Fruit fly (Drosophila melanogaster) whole organism, wandering third instar larva: ENCODE data around the gene Gbeta5.

Experiments
- Abd-B ChIP-seq: fragments of >200 bp; optimal IDR thresholded peaks from 2 replicates; lab custom pipeline; 2017; ENCODE audit warnings: missing biosample characterization, missing genetic modification characterization
- CG32264 ChIP-seq: fragments of 200-800 bp; sonication (Bioruptor generic); optimal IDR thresholded peaks from 2 replicates; lab custom pipeline; 2016; ENCODE audit warnings: missing biosample characterization, missing genetic modification characterization
- CG9705 ChIP-seq: fragments of 200-800 bp; sonication (Bioruptor generic); optimal IDR thresholded peaks from 2 replicates; lab custom pipeline; 2018; ENCODE audit warnings: missing biosample characterization, mild to moderate bottlenecking, missing genetic modification characterization
- CrebA ChIP-seq: fragments of 200-800 bp; sonication (Bioruptor generic); optimal IDR thresholded peaks from 2 replicates; lab custom pipeline; 2016; ENCODE audit warnings: missing biosample characterization, mild to moderate bottlenecking, missing genetic modification characterization, borderline replicate concordance
- Dfd ChIP-seq: fragments of >200 bp; optimal IDR thresholded peaks from 2 replicates; lab custom pipeline; 2017; ENCODE audit warnings: missing biosample characterization, missing genetic modification characterization
- Dif ChIP-seq: fragments of 200-275, 200-300 bp; sonication (Bioruptor generic); optimal IDR thresholded peaks from 2 replicates; lab custom pipeline; 2018; ENCODE audit warnings: missing biosample characterization, missing genetic modification characterization; ENCODE audit not compliant: partially characterized antibody
- GATAd ChIP-seq: sonication (Bioruptor generic); optimal IDR thresholded peaks from 2 replicates; lab custom pipeline; 2016; ENCODE audit warnings: missing biosample characterization, missing genetic modification characterization
- HLH106 ChIP-seq: fragments of 200-800 bp; optimal IDR thresholded peaks from 3 replicates; lab custom pipeline; 2019; ENCODE audit warnings: missing biosample characterization, mild to moderate bottlenecking, missing genetic modification characterization, moderate library complexity
- Hnf4 ChIP-seq: fragments of 200-800 bp; sonication (Bioruptor generic); optimal IDR thresholded peaks from 2 replicates; lab custom pipeline; 2016; ENCODE audit warnings: missing biosample characterization, mild to moderate bottlenecking, missing genetic modification characterization
- Hr83 ChIP-seq: fragments of 200-300 bp; sonication (Bioruptor generic); optimal IDR thresholded peaks from 2 replicates; lab custom pipeline; 2016; ENCODE audit warnings: missing biosample characterization, mild to moderate bottlenecking, missing genetic modification characterization, moderate library complexity; ENCODE audit not compliant: poor library complexity, severe bottlenecking
- Jra ChIP-seq: sonication (Bioruptor generic); optimal IDR thresholded peaks from 2 replicates; lab custom pipeline; 2016; ENCODE audit warnings: missing biosample characterization, missing genetic modification characterization
- Myc ChIP-seq: fragments of >200 bp; optimal IDR thresholded peaks from 2 replicates; lab custom pipeline; 2017
- N ChIP-seq: fragments of >200 bp; optimal IDR thresholded peaks from 2 replicates; lab custom pipeline; 2018; ENCODE audit warnings: missing biosample characterization, missing external identifiers, missing genetic modification characterization
- OdsH ChIP-seq: fragments of 200-800 bp; sonication (Bioruptor generic); optimal IDR thresholded peaks from 2 replicates; lab custom pipeline; 2016; ENCODE audit warnings: missing biosample characterization, mild to moderate bottlenecking, missing genetic modification characterization
- Rel ChIP-seq, 2 experiments: fragments of 200-800 bp; sonication (Bioruptor generic) in 1 of 2; optimal IDR thresholded peaks; 2 replicates in 1 of 2; 3 replicates in 1 of 2; lab custom pipeline; 2016 to 2019; ENCODE audit warnings: mild to moderate bottlenecking in 2 of 2, missing biosample characterization in 2 of 2, missing genetic modification characterization in 2 of 2, moderate library complexity in 1 of 2
- Sp1 ChIP-seq: fragments of 200-800 bp; sonication (Bioruptor generic); optimal IDR thresholded peaks from 3 replicates; lab custom pipeline; 2019; ENCODE audit warnings: missing biosample characterization, mild to moderate bottlenecking, missing genetic modification characterization, moderate library complexity
- Vsx2 ChIP-seq: fragments of 200-300, 225-300 bp; sonication (Bioruptor generic); optimal IDR thresholded peaks from 2 replicates; lab custom pipeline; 2018; ENCODE audit warnings: missing biosample characterization, missing genetic modification characterization; ENCODE audit not compliant: partially characterized antibody
- br ChIP-seq: fragments of 200-800 bp; sonication (Bioruptor generic); optimal IDR thresholded peaks from 2 replicates; lab custom pipeline; 2016; ENCODE audit warnings: missing biosample characterization, missing genetic modification characterization
- brk ChIP-seq: fragments of 200-800 bp; sonication (Bioruptor generic); optimal IDR thresholded peaks from 2 replicates; lab custom pipeline; 2016; ENCODE audit warnings: missing biosample characterization, mild to moderate bottlenecking, missing genetic modification characterization
- dl ChIP-seq, 2 experiments: fragments of 175-275, 200-275 bp in 1 of 2; fragments of 200-275 bp in 1 of 2; sonication (Bioruptor generic); optimal IDR thresholded peaks; lab custom pipeline; 2018; ENCODE audit warnings: mild to moderate bottlenecking in 2 of 2, missing biosample characterization in 2 of 2, missing genetic modification characterization in 2 of 2, moderate library complexity in 2 of 2; ENCODE audit not compliant: partially characterized antibody in 2 of 2, insufficient read depth in 1 of 2
- dmrt93B ChIP-seq: fragments of 200-800 bp; sonication (Bioruptor generic); optimal IDR thresholded peaks from 2 replicates; lab custom pipeline; 2018; ENCODE audit warnings: missing biosample characterization, mild to moderate bottlenecking, missing genetic modification characterization
- dsf ChIP-seq: sonication (Bioruptor generic); optimal IDR thresholded peaks from 2 replicates; lab custom pipeline; 2016; ENCODE audit warnings: missing biosample characterization, missing genetic modification characterization, borderline replicate concordance
- ey ChIP-seq: fragments of 200-800 bp; sonication (Bioruptor generic); optimal IDR thresholded peaks from 2 replicates; lab custom pipeline; 2016; ENCODE audit warnings: missing biosample characterization, missing genetic modification characterization
- foxo ChIP-seq, 2 experiments: fragments of 200-800 bp; sonication (Bioruptor generic); optimal IDR thresholded peaks; 2 replicates in 1 of 2; 3 replicates in 1 of 2; lab custom pipeline; 2016 to 2017; ENCODE audit warnings: missing biosample characterization in 2 of 2, missing genetic modification characterization in 2 of 2
- fru ChIP-seq: fragments of 200-800 bp; sonication (Bioruptor generic); optimal IDR thresholded peaks from 3 replicates; lab custom pipeline; 2016; ENCODE audit warnings: missing biosample characterization, mild to moderate bottlenecking, missing genetic modification characterization
- h ChIP-seq: fragments of 200-800 bp; sonication (Bioruptor generic); optimal IDR thresholded peaks from 3 replicates; lab custom pipeline; 2016; ENCODE audit warnings: missing biosample characterization, mild to moderate bottlenecking, missing genetic modification characterization
- jim ChIP-seq: fragments of 175-275, 200-325 bp; sonication (Bioruptor generic); optimal IDR thresholded peaks from 2 replicates; lab custom pipeline; 2016; ENCODE audit warnings: missing biosample characterization, mild to moderate bottlenecking, missing genetic modification characterization
- lola ChIP-seq: fragments of >200 bp; optimal IDR thresholded peaks from 2 replicates; lab custom pipeline; 2017; ENCODE audit warnings: missing biosample characterization, missing genetic modification characterization
- psq ChIP-seq: fragments of 200-800 bp; sonication (Bioruptor generic); optimal IDR thresholded peaks from 3 replicates; lab custom pipeline; 2017; ENCODE audit warnings: missing biosample characterization, mild to moderate bottlenecking, missing genetic modification characterization, moderate library complexity
- rgr ChIP-seq: fragments of 200-800 bp; sonication (Bioruptor generic); optimal IDR thresholded peaks from 3 replicates; lab custom pipeline; 2016; ENCODE audit warnings: missing biosample characterization, mild to moderate bottlenecking, missing genetic modification characterization
- sage ChIP-seq: fragments of 200-800 bp; sonication (Bioruptor generic); optimal IDR thresholded peaks from 2 replicates; lab custom pipeline; 2016; ENCODE audit warnings: missing biosample characterization, mild to moderate bottlenecking, missing genetic modification characterization
- sv ChIP-seq: fragments of 200-800 bp; sonication (Bioruptor generic); optimal IDR thresholded peaks from 3 replicates; lab custom pipeline; 2016; ENCODE audit warnings: missing biosample characterization, missing genetic modification characterization
- tai ChIP-seq: sonication (Bioruptor generic); optimal IDR thresholded peaks from 2 replicates; lab custom pipeline; 2016; ENCODE audit warnings: missing biosample characterization, missing genetic modification characterization
- usp ChIP-seq: fragments of >200 bp; optimal IDR thresholded peaks from 2 replicates; lab custom pipeline; 2017; ENCODE audit warnings: missing biosample characterization, missing genetic modification characterization
- woc ChIP-seq: sonication (Bioruptor generic); optimal IDR thresholded peaks from 2 replicates; lab custom pipeline; 2016; ENCODE audit warnings: missing biosample characterization, mild to moderate bottlenecking, missing genetic modification characterization

Gbeta5 gene

DNA sequence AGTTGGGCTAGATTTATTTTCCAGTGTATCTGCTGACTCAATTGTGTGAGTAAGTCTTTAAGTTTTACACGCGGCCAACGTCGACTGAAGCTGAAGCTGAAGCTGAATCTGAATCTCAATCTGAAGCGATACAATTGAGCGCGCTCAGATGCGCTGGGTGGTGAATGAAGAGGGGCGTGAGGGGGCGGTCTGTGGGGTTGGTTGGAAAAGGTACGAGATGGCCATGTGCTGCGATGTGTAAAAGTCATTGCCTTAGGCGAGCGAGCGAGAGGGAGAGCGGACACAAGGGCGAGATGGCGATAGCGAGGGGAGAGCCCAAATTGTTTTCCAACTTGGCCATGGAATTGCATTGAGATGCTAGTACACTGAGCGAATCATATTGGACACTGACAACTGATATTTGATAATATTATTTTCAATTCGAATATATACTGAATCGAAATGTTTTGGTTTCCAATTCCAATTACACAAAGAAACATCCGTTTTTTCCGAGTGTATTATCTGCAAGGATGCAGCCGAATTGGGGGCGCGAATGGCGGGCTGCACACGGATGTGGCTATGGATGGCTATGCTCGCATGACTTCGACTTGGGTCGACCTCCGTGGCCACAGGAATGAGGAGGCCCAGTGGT is 44.6 kb upstream of the Gbeta5 start (continued):
- TF ChIP-seq HLH106 (tag; lab: Kevin White, UChicago) (peak; percentile 64), dsf (no peak), CG32264 (GFP tag; lab: Kevin White, UChicago) (peak; percentile 14), CG9705 (GFP tag; lab: Kevin White, UChicago) (no peak)

DNA sequence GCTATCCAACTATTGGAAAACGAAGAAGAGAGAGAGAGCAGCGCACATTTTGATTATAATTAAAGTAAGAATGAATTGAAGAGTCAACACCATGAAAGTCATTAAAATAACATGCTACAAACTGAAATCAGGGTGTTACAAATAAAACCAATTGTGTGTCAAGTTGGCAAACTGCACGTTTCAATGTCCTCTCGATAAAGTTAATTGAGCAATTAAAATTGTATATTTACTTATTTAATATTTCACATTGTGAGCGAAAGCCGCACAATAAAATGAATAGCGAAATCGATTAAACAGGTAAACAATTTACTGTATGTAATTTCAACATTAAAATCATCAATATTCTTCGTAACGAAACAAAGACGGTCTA is 44.1 kb upstream of the Gbeta5 start:
- TF ChIP-seq foxo (GFP tag; optimal IDR thresholded peaks at IDR 0.05; lab: Kevin White, UChicago), result peak in 1 of 2 experiments; percentile 19
- TF ChIP-seq GATAd (GFP tag; lab: Kevin White, UChicago), result peak; percentile 15
- no peak for TF ChIP-seq Dif (GFP tag; lab: Kevin White, UChicago)
- TF ChIP-seq Hr83 (GFP tag; lab: Kevin White, UChicago), result no peak
- TF ChIP-seq dmrt93B (GFP tag; lab: Kevin White, UChicago), result peak; percentile 10
- TF ChIP-seq psq, result peak; percentile 7
- TF ChIP-seq HLH106 (tag; lab: Kevin White, UChicago), result peak; percentile 31
- TF ChIP-seq Sp1 (GFP tag; lab: Kevin White, UChicago), result peak; percentile 37
- TF ChIP-seq CG32264 (GFP tag; lab: Kevin White, UChicago), result no peak
- TF ChIP-seq OdsH, result peak; percentile 9
- TF ChIP-seq, all 38 proteins: peak for 7

- TF ChIP-seq Vsx2 (GFP tag; lab: Kevin White, UChicago), result no peak
- TF ChIP-seq N (GFP tag; lab: Kevin White, UChicago), result no peak
- TF ChIP-seq sage (GFP tag; lab: Kevin White, UChicago), result no peak
- TF ChIP-seq CrebA (GFP tag; lab: Kevin White, UChicago), result no peak
- TF ChIP-seq GATAd (GFP tag; lab: Kevin White, UChicago), result peak; percentile 72
- TF ChIP-seq brk, result no peak
Measured at dm6 chrX:8195449-8196156, 43.5 kb upstream of the Gbeta5 start.

DNA sequence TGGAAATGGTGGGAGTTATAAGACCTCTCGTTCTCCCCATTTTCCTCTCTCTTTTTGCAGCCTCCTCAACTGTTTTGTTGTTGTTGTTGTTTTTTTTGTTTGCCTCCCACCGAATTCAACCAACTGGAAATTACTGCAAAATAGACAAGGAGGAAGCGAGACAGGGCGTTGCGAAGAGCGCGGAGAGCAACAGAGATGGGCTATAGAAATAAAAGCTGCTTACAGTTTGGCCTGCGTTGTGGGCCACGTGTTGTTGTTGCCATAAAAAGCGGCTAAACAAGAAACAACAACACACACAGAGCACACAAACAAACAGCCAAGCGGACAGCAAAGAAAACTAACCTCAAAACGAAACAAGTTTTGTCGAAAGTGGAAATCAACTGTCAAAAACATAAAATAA is 42.5 kb upstream of the Gbeta5 start:
- TF ChIP-seq dmrt93B (GFP tag; lab: Kevin White, UChicago), result no peak
- TF ChIP-seq Hnf4 (GFP tag; lab: Kevin White, UChicago), result no peak
- TF ChIP-seq h (GFP tag; lab: Kevin White, UChicago), result no peak
- TF ChIP-seq foxo (GFP tag; optimal IDR thresholded peaks at IDR 0.05; lab: Kevin White, UChicago), result no peak
- no peak for TF ChIP-seq usp (GFP tag; lab: Kevin White, UChicago)
- no peak for TF ChIP-seq dl (GFP tag; optimal IDR thresholded peaks at IDR 0.05; lab: Kevin White, UChicago; ENCODE audit: insufficient read depth in 1 of 2, partially characterized antibody in 2 of 2)
- TF ChIP-seq sv, result no peak
- TF ChIP-seq GATAd (GFP tag; lab: Kevin White, UChicago), result no peak
- no peak for TF ChIP-seq HLH106 (tag; lab: Kevin White, UChicago)
- TF ChIP-seq psq, result no peak
- no peak for TF ChIP-seq Sp1 (GFP tag; lab: Kevin White, UChicago)
- TF ChIP-seq fru (GFP tag; lab: Kevin White, UChicago), result no peak
- no peak for TF ChIP-seq Abd-B (GFP tag; lab: Kevin White, UChicago)
- TF ChIP-seq Hr83 (GFP tag; lab: Kevin White, UChicago), result no peak
- no peak for TF ChIP-seq jim (GFP tag; lab: Kevin White, UChicago)
- TF ChIP-seq CrebA (GFP tag; lab: Kevin White, UChicago), result no peak
- TF ChIP-seq Jra (GFP tag; lab: Kevin White, UChicago), result no peak
- TF ChIP-seq Dfd, result no peak
- no peak for TF ChIP-seq Myc
- TF ChIP-seq dsf, result no peak

dm6 chrX:8193017-8193556 is 41.0 kb upstream of the Gbeta5 start:
- TF ChIP-seq Vsx2 (GFP tag; lab: Kevin White, UChicago), result no peak
- TF ChIP-seq CG9705 (GFP tag; lab: Kevin White, UChicago), result no peak
- peak; percentile 34 for TF ChIP-seq rgr (GFP tag; lab: Kevin White, UChicago)
- peak; percentile 17 for TF ChIP-seq Jra (GFP tag; lab: Kevin White, UChicago)
- no peak for TF ChIP-seq CrebA (GFP tag; lab: Kevin White, UChicago)
- no peak for TF ChIP-seq dsf
- peak; percentile 42 for TF ChIP-seq ey (GFP tag; lab: Kevin White, UChicago)
- TF ChIP-seq Rel (GFP tag; optimal IDR thresholded peaks at IDR 0.05; lab: Kevin White, UChicago), result no peak
- peak; percentile 45 for TF ChIP-seq Rel (tag; optimal IDR thresholded peaks at IDR 0.05; lab: Kevin White, UChicago)
- TF ChIP-seq lola (GFP tag; lab: Kevin White, UChicago), result no peak
- peak in 1 of 2 experiments; percentile 40 for TF ChIP-seq foxo (GFP tag; optimal IDR thresholded peaks at IDR 0.05; lab: Kevin White, UChicago)
- peak; percentile 45 for TF ChIP-seq psq
- TF ChIP-seq GATAd (GFP tag; lab: Kevin White, UChicago), result no peak
- TF ChIP-seq sv, result no peak
- TF ChIP-seq tai (GFP tag; lab: Kevin White, UChicago), result no peak
- peak; percentile 10 for TF ChIP-seq Hr83 (GFP tag; lab: Kevin White, UChicago)
- no peak for TF ChIP-seq sage (GFP tag; lab: Kevin White, UChicago)
- no peak for TF ChIP-seq dl (GFP tag; optimal IDR thresholded peaks at IDR 0.05; lab: Kevin White, UChicago; ENCODE audit: insufficient read depth in 1 of 2, partially characterized antibody in 2 of 2)
- peak; percentile 19 for TF ChIP-seq br (GFP tag; lab: Kevin White, UChicago)
- peak; percentile 48 for TF ChIP-seq woc (GFP tag; lab: Kevin White, UChicago)
- TF ChIP-seq Myc, result peak; percentile 86
- no peak for TF ChIP-seq N (GFP tag; lab: Kevin White, UChicago)
